Fruit fly (Drosophila melanogaster): ENCODE data around the gene Hsp68.

The Hsp68 gene

dm6 chr3R:24105312-24105902 is 48.3 kb upstream of the Hsp68 start, which contains the start of gene Syx1A (continued):
- TF ChIP-seq sens (GFP tag), result peak; percentile 86
- TF ChIP-seq CG17361 (GFP tag; IDR thresholded peaks at IDR 0.05), result no peak
- peak; percentile 5 for TF ChIP-seq CG2116 (GFP tag; optimal IDR thresholded peaks at IDR 0.05)
- TF ChIP-seq CG17912 (GFP tag; optimal IDR thresholded peaks at IDR 0.05), result peak; percentile 22
- peak; percentile 23 for TF ChIP-seq CG17186 (GFP tag; optimal IDR thresholded peaks at IDR 0.05)
- TF ChIP-seq gro (GFP tag; optimal IDR thresholded peaks at IDR 0.05), result peak; percentile 16
- TF ChIP-seq tll (GFP tag; optimal IDR thresholded peaks at IDR 0.05), result no peak
- TF ChIP-seq CG9797 (GFP tag; optimal IDR thresholded peaks at IDR 0.05), result peak; percentile 94
- TF ChIP-seq CG8290 (GFP tag; optimal IDR thresholded peaks at IDR 0.05), result peak; percentile 3
- TF ChIP-seq CG8290 (tag; optimal IDR thresholded peaks at IDR 0.05), result peak in 1 of 2 experiments; percentile 75
- TF ChIP-seq CG12659 (GFP tag; optimal IDR thresholded peaks at IDR 0.05), result peak; percentile 60
- no peak for TF ChIP-seq CG33557 (GFP tag; optimal IDR thresholded peaks at IDR 0.05)
- TF ChIP-seq CG33213 (GFP tag; optimal IDR thresholded peaks at IDR 0.05), result peak; percentile 73
- no peak for TF ChIP-seq wor (GFP tag; IDR thresholded peaks at IDR 0.05)
- peak; percentile 10 for TF ChIP-seq CG12219 (GFP tag; optimal IDR thresholded peaks at IDR 0.05)
- no peak for TF ChIP-seq dan (GFP tag; IDR thresholded peaks at IDR 0.05)
- TF ChIP-seq CG2875 (GFP tag; optimal IDR thresholded peaks at IDR 0.05), result peak; percentile 3
- peak; percentile 74 for TF ChIP-seq Ets97D (GFP tag; optimal IDR thresholded peaks at IDR 0.05)
- peak; percentile 23 for TF ChIP-seq her (GFP tag; optimal IDR thresholded peaks at IDR 0.05)
- peak; percentile 52 for TF ChIP-seq CG17568 (GFP tag; optimal IDR thresholded peaks at IDR 0.05)
- no peak for TF ChIP-seq gt (GFP tag; IDR thresholded peaks at IDR 0.05)
- TF ChIP-seq org-1 (GFP tag; optimal IDR thresholded peaks at IDR 0.05), result no peak
- peak; percentile 13 for TF ChIP-seq NC2β (GFP tag; optimal IDR thresholded peaks at IDR 0.05)
- TF ChIP-seq crp (GFP tag; optimal IDR thresholded peaks at IDR 0.05), result no peak
- no peak for TF ChIP-seq CG4282 (GFP tag; optimal IDR thresholded peaks at IDR 0.05)
- no peak for TF ChIP-seq so (GFP tag; IDR thresholded peaks at IDR 0.05)
- TF ChIP-seq CG3838 (GFP tag; optimal IDR thresholded peaks at IDR 0.05), result peak; percentile 65
- TF ChIP-seq CG15269 (tag; optimal IDR thresholded peaks at IDR 0.05), result peak; percentile 33
- TF ChIP-seq Hmr (GFP tag; optimal IDR thresholded peaks at IDR 0.05), result peak; percentile 56
- peak; percentile 23 for TF ChIP-seq CG10267 (tag; optimal IDR thresholded peaks at IDR 0.05)
- TF ChIP-seq trem (tag; optimal IDR thresholded peaks at IDR 0.05), result peak; percentile 73
- no peak for TF ChIP-seq ro (GFP tag; IDR thresholded peaks at IDR 0.05)
- no peak for TF ChIP-seq sd (tag; optimal IDR thresholded peaks at IDR 0.05)
- TF ChIP-seq NK7.1 (GFP tag; optimal IDR thresholded peaks at IDR 0.05), result no peak
- no peak for TF ChIP-seq Dek (tag; optimal IDR thresholded peaks at IDR 0.05)
- TF ChIP-seq Hsf (GFP tag; optimal IDR thresholded peaks at IDR 0.05), result peak; percentile 19
- no peak for TF ChIP-seq chm (GFP tag; IDR thresholded peaks at IDR 0.05)
- TF ChIP-seq CG1832 (GFP tag; optimal IDR thresholded peaks at IDR 0.05), result peak; percentile 85
- peak; percentile 23 for TF ChIP-seq Nf-YB (GFP tag; optimal IDR thresholded peaks at IDR 0.05)
- TF ChIP-seq Atf3 (GFP tag; optimal IDR thresholded peaks at IDR 0.05), result no peak
- TF ChIP-seq Sry-δ (GFP tag; optimal IDR thresholded peaks at IDR 0.05), result peak; percentile 25
- peak; percentile 81 for TF ChIP-seq CG3995 (GFP tag; optimal IDR thresholded peaks at IDR 0.05)
- TF ChIP-seq D19B (GFP tag; optimal IDR thresholded peaks at IDR 0.05), result no peak
- peak; percentile 18 for TF ChIP-seq grau (tag; optimal IDR thresholded peaks at IDR 0.05)
- peak; percentile 5 for TF ChIP-seq CG11504 (tag; optimal IDR thresholded peaks at IDR 0.05)
- TF ChIP-seq CG13624 (GFP tag; optimal IDR thresholded peaks at IDR 0.05), result peak; percentile 32
- TF ChIP-seq CG6254 (GFP tag; optimal IDR thresholded peaks at IDR 0.05), result no peak
- peak; percentile 30 for TF ChIP-seq HmgZ (tag; optimal IDR thresholded peaks at IDR 0.05)
- TF ChIP-seq ab (GFP tag; optimal IDR thresholded peaks at IDR 0.05), result no peak
- no peak for TF ChIP-seq CG9215 (GFP tag; IDR thresholded peaks at IDR 0.05)
- peak; percentile 23 for TF ChIP-seq CG18619 (GFP tag; optimal IDR thresholded peaks at IDR 0.05)

Measured in whole organism, embryonic.